Fruit fly (Drosophila melanogaster): ENCODE results near the gene bcn92.

The bcn92 gene

dm6 chrX:2123965-2124688, 25.3 kb downstream of the bcn92 start (continued):
- TF ChIP-seq CG8632 (GFP tag; optimal IDR thresholded peaks at IDR 0.05) (peak; percentile 95), Eip78C (GFP tag) (peak; percentile 94), Smox (GFP tag; optimal IDR thresholded peaks at IDR 0.05) (peak; percentile 65), Hr4 (GFP tag; optimal IDR thresholded peaks at IDR 0.05) (peak; percentile 75), CG34406 (GFP tag; optimal IDR thresholded peaks at IDR 0.05) (peak; percentile 96), CG11762 (GFP tag; optimal IDR thresholded peaks at IDR 0.05; ENCODE audit: insufficient read depth) (peak; percentile 88), spab (GFP tag; optimal IDR thresholded peaks at IDR 0.05) (peak; percentile 86), salr (GFP tag; optimal IDR thresholded peaks at IDR 0.05) (peak; percentile 72 to 79), Lpt (GFP tag; optimal IDR thresholded peaks at IDR 0.05) (peak; percentile 87), CG32006 (GFP tag; optimal IDR thresholded peaks at IDR 0.05) (peak; percentile 98), Sox102F (GFP tag; optimal IDR thresholded peaks at IDR 0.05) (peak; percentile 49), Gug (GFP tag; IDR thresholded peaks at IDR 0.05) (peak; percentile 75), fd85E (GFP tag; optimal IDR thresholded peaks at IDR 0.05) (peak; percentile 43), Eip75B (GFP tag; optimal IDR thresholded peaks at IDR 0.05) (peak; percentile 34), Ets21C (GFP tag; optimal IDR thresholded peaks at IDR 0.05) (peak; percentile 80), svp (GFP tag) (peak; percentile 89), CG9139 (GFP tag; optimal IDR thresholded peaks at IDR 0.05) (peak; percentile 85), Ets96B (tag; optimal IDR thresholded peaks at IDR 0.05) (peak; percentile 89), CG4318 (GFP tag; optimal IDR thresholded peaks at IDR 0.05) (peak; percentile 96), fd59A (GFP tag; optimal IDR thresholded peaks at IDR 0.05) (peak; percentile 33), Sox14 (GFP tag; optimal IDR thresholded peaks at IDR 0.05) (peak; percentile 11), fkh (GFP tag; optimal IDR thresholded peaks at IDR 0.05) (peak; percentile 66), Sox15 (GFP tag; optimal IDR thresholded peaks at IDR 0.05) (peak; percentile 91), CG31627 (GFP tag; optimal IDR thresholded peaks at IDR 0.05) (peak; percentile 76), Hr39 (GFP tag; optimal IDR thresholded peaks at IDR 0.05) (peak; percentile 85), dsx (GFP tag; optimal IDR thresholded peaks at IDR 0.05; ENCODE audit: poor library complexity, severe bottlenecking) (peak; percentile 80), topi (GFP tag; optimal IDR thresholded peaks at IDR 0.05) (peak; percentile 80), CG16779 (tag; optimal IDR thresholded peaks at IDR 0.05) (peak; percentile 84), lz (GFP tag; optimal IDR thresholded peaks at IDR 0.05) (peak; percentile 80)

dm6 chrX:2123013-2123964, 26.2 kb downstream of the bcn92 start, which contains the start of gene ph-d:
Gene ph-d, minus strand, starts transcription at chrX:2123286.
- TF ChIP-seq CG9139 (GFP tag; optimal IDR thresholded peaks at IDR 0.05), result peak; percentile 81
- peak; percentile 88 for TF ChIP-seq CG1621 (tag; optimal IDR thresholded peaks at IDR 0.05)
- no peak for TF ChIP-seq achi (GFP tag; optimal IDR thresholded peaks at IDR 0.05)
- TF ChIP-seq pdm3 (GFP tag; optimal IDR thresholded peaks at IDR 0.05), result peak; percentile 51
- TF ChIP-seq spab (GFP tag; optimal IDR thresholded peaks at IDR 0.05), result no peak
- TF ChIP-seq CG11902 (GFP tag; optimal IDR thresholded peaks at IDR 0.05), result no peak
- TF ChIP-seq eg (GFP tag; IDR thresholded peaks at IDR 0.05), result peak; percentile 91
- peak; percentile 60 for TF ChIP-seq CG7368 (GFP tag; optimal IDR thresholded peaks at IDR 0.05)
- TF ChIP-seq svp (GFP tag), result peak; percentile 75
- TF ChIP-seq CG3032 (tag; optimal IDR thresholded peaks at IDR 0.05), result peak; percentile 76
- TF ChIP-seq CG4318 (GFP tag; optimal IDR thresholded peaks at IDR 0.05), result peak; percentile 3
- TF ChIP-seq ss (GFP tag; optimal IDR thresholded peaks at IDR 0.05), result peak; percentile 84 to 93
- no peak for TF ChIP-seq CG8632 (GFP tag; optimal IDR thresholded peaks at IDR 0.05)
- TF ChIP-seq vri (GFP tag; optimal IDR thresholded peaks at IDR 0.05), result peak; percentile 46
- peak; percentile 76 for TF ChIP-seq CG6808 (GFP tag; optimal IDR thresholded peaks at IDR 0.05)
- peak; percentile 16 for TF ChIP-seq CG10631 (GFP tag; optimal IDR thresholded peaks at IDR 0.05)
- TF ChIP-seq CG11762 (GFP tag; optimal IDR thresholded peaks at IDR 0.05; ENCODE audit: insufficient read depth), result peak; percentile 38
- peak; percentile 75 for TF ChIP-seq net (GFP tag; optimal IDR thresholded peaks at IDR 0.05)
- TF ChIP-seq salr (GFP tag; optimal IDR thresholded peaks at IDR 0.05), result peak; percentile 58 to 74
- peak; percentile 37 for TF ChIP-seq acj6 (GFP tag; optimal IDR thresholded peaks at IDR 0.05)
- TF ChIP-seq CG11294 (GFP tag; IDR thresholded peaks at IDR 0.05), result peak; percentile 36; the same call in 1 of the 2 replicates
- peak; percentile 51 for TF ChIP-seq fkh (GFP tag; optimal IDR thresholded peaks at IDR 0.05)
- TF ChIP-seq CG16779 (tag; optimal IDR thresholded peaks at IDR 0.05), result peak; percentile 61
- peak; percentile 84 for TF ChIP-seq Gug (GFP tag; IDR thresholded peaks at IDR 0.05)
- TF ChIP-seq Ets96B (tag; optimal IDR thresholded peaks at IDR 0.05), result peak; percentile 88
- peak; percentile 94 for TF ChIP-seq Lpt (GFP tag; optimal IDR thresholded peaks at IDR 0.05)
- TF ChIP-seq fd85E (GFP tag; optimal IDR thresholded peaks at IDR 0.05), result peak; percentile 72
- peak; percentile 45 for TF ChIP-seq Sox102F (GFP tag; optimal IDR thresholded peaks at IDR 0.05)
- TF ChIP-seq Hr4 (GFP tag; optimal IDR thresholded peaks at IDR 0.05), result peak; percentile 52
- TF ChIP-seq Hr39 (GFP tag; optimal IDR thresholded peaks at IDR 0.05), result peak; percentile 21
- TF ChIP-seq esn (GFP tag; optimal IDR thresholded peaks at IDR 0.05), result peak; percentile 55

All from whole organism, prepupa.